Fruit fly (Drosophila melanogaster) whole organism, embryonic: Measurements from ENCODE around the gene CG9297.

Experiments used
- Antp ChIP-seq: fragments of 200-800 bp; sonication (Bioruptor generic); optimal IDR thresholded peaks from 3 replicates; lab custom pipeline; 2016; ENCODE audit warnings: missing biosample characterization, missing genetic modification characterization
- BtbVII ChIP-seq: fragments of 200-800 bp; sonication (Bioruptor generic); optimal IDR thresholded peaks from 3 replicates; lab custom pipeline; 2017; ENCODE audit warnings: missing biosample characterization, mild to moderate bottlenecking, missing genetic modification characterization
- Bteb2 ChIP-seq: fragments of 200-800 bp; sonication (Bioruptor generic); optimal IDR thresholded peaks from 2 replicates; lab custom pipeline; 2016; ENCODE audit warnings: missing biosample characterization, missing genetic modification characterization
- CG10209 ChIP-seq: fragments of 200-800 bp; sonication (Bioruptor generic); optimal IDR thresholded peaks from 3 replicates; lab custom pipeline; 2017; ENCODE audit warnings: missing biosample characterization, mild to moderate bottlenecking, missing genetic modification characterization, missing genetic modification reagents
- CG11504 ChIP-seq: fragments of 200-800 bp; sonication (Bioruptor generic); optimal IDR thresholded peaks from 3 replicates; lab custom pipeline; 2019; ENCODE audit warnings: missing biosample characterization, mild to moderate bottlenecking, missing genetic modification characterization, moderate library complexity
- CG13775 ChIP-seq: fragments of 200-800 bp; sonication (Bioruptor generic); optimal IDR thresholded peaks from 3 replicates; lab custom pipeline; 2017; ENCODE audit warnings: missing biosample characterization, mild to moderate bottlenecking, missing genetic modification characterization
- CG1602 ChIP-seq: fragments of 200-800 bp; sonication (Bioruptor generic); optimal IDR thresholded peaks from 3 replicates; lab custom pipeline; 2016; ENCODE audit warnings: missing biosample characterization, missing genetic modification characterization
- CG16815 ChIP-seq: fragments of 200-800 bp; sonication (Bioruptor generic); optimal IDR thresholded peaks from 3 replicates; lab custom pipeline; 2017; ENCODE audit warnings: missing biosample characterization, mild to moderate bottlenecking, missing genetic modification characterization
- CG17361 ChIP-seq: fragments of 200-800 bp; sonication (Bioruptor generic); IDR thresholded peaks from 3 replicates; pipeline ENCODE4 v1.3.6; 2022; ENCODE audit warnings: missing biosample characterization, missing genetic modification characterization
- CG2199 ChIP-seq: fragments of 200-800 bp; sonication (Bioruptor generic); IDR thresholded peaks from 3 replicates; pipeline ENCODE4 v1.3.6; 2022; ENCODE audit warnings: missing biosample characterization, missing genetic modification characterization
- CG2202 ChIP-seq: fragments of 200-800 bp; sonication (Bioruptor generic); optimal IDR thresholded peaks from 2 replicates; lab custom pipeline; 2018; ENCODE audit warnings: missing biosample characterization, mild to moderate bottlenecking, missing genetic modification characterization
- CG31224 ChIP-seq: fragments of 200-800 bp; sonication (Bioruptor generic); IDR thresholded peaks from 2 replicates; pipeline ENCODE4 v1.3.6; 2022; ENCODE audit warnings: missing biosample characterization, missing genetic modification characterization
- CG34422 ChIP-seq: fragments of 200-800 bp; sonication (Bioruptor generic); IDR thresholded peaks from 3 replicates; pipeline ENCODE4 v1.3.6; 2022; ENCODE audit warnings: missing biosample characterization, missing genetic modification characterization
- CG42726 ChIP-seq: fragments of 200-800 bp; sonication (Bioruptor generic); IDR thresholded peaks from 2 replicates; pipeline ENCODE4 v1.3.6; 2022; ENCODE audit warnings: missing biosample characterization, missing genetic modification characterization; ENCODE audit not compliant: partially characterized antibody
- CG6272 ChIP-seq: fragments of 200-800 bp; sonication (Bioruptor generic); IDR thresholded peaks from 2 replicates; pipeline ENCODE4 v1.3.6; 2022; ENCODE audit warnings: missing biosample characterization, missing genetic modification characterization
- CG6689 ChIP-seq: fragments of 200-800 bp; sonication (Bioruptor generic); IDR thresholded peaks from 2 replicates; pipeline ENCODE4 v1.3.6; 2022; ENCODE audit warnings: missing biosample characterization, missing genetic modification characterization
- CG6813 ChIP-seq: fragments of 200-800 bp; sonication (Bioruptor generic); optimal IDR thresholded peaks from 2 replicates; lab custom pipeline; 2017; ENCODE audit warnings: missing biosample characterization, missing genetic modification characterization, mild to moderate bottlenecking, moderate library complexity, missing genetic modification reagents
- CG7271 ChIP-seq: fragments of 200-800 bp; sonication (Bioruptor generic); optimal IDR thresholded peaks from 2 replicates; lab custom pipeline; 2018; ENCODE audit warnings: missing biosample characterization, mild to moderate bottlenecking, missing genetic modification characterization, moderate library complexity
- CG7357 ChIP-seq: fragments of 200-800 bp; sonication (Bioruptor generic); IDR thresholded peaks from 3 replicates; pipeline ENCODE4 v1.3.6; 2022; ENCODE audit warnings: missing biosample characterization, missing genetic modification characterization
- CG7372 ChIP-seq: fragments of 200-800 bp; sonication (Bioruptor generic); IDR thresholded peaks from 2 replicates; pipeline ENCODE4 v1.3.6; 2022; ENCODE audit warnings: missing biosample characterization, missing genetic modification characterization
- CG7745 ChIP-seq: fragments of 200-800 bp; sonication (Bioruptor generic); optimal IDR thresholded peaks from 2 replicates; lab custom pipeline; 2018; ENCODE audit warnings: missing biosample characterization, mild to moderate bottlenecking, missing genetic modification characterization, moderate library complexity
- CG9797 ChIP-seq: fragments of 200-800 bp; sonication (Bioruptor generic); optimal IDR thresholded peaks from 3 replicates; lab custom pipeline; 2018; ENCODE audit warnings: missing biosample characterization, mild to moderate bottlenecking, missing genetic modification characterization
- CTCF ChIP-seq: fragments of 200-800 bp; sonication (Bioruptor generic); optimal IDR thresholded peaks from 2 replicates; lab custom pipeline; 2017; ENCODE audit warnings: missing biosample characterization, mild to moderate bottlenecking, missing genetic modification characterization, moderate library complexity
- Dbx ChIP-seq: fragments of 200-800 bp; sonication (Bioruptor generic); IDR thresholded peaks from 3 replicates; pipeline ENCODE4 v1.3.6; 2022; ENCODE audit warnings: missing biosample characterization, missing genetic modification characterization
- Lpt ChIP-seq: fragments of >200 bp; optimal IDR thresholded peaks from 2 replicates; lab custom pipeline; 2018; ENCODE audit warnings: missing biosample characterization, missing genetic modification characterization
- Mrtf ChIP-seq: fragments of 200-800 bp; sonication (Bioruptor generic); IDR thresholded peaks from 3 replicates; pipeline ENCODE4 v1.3.6; 2022; ENCODE audit warnings: missing biosample characterization, missing genetic modification characterization
- Sox100B ChIP-seq: fragments of 200-800 bp; sonication (Bioruptor generic); optimal IDR thresholded peaks from 3 replicates; lab custom pipeline; 2018; ENCODE audit warnings: missing biosample characterization, mild to moderate bottlenecking, missing genetic modification characterization
- Sox102F ChIP-seq: fragments of 200-800 bp; sonication (Bioruptor generic); optimal IDR thresholded peaks from 2 replicates; lab custom pipeline; 2018; ENCODE audit warnings: missing biosample characterization, mild to moderate bottlenecking, missing genetic modification characterization, moderate library complexity
- Xbp1 ChIP-seq: fragments of 200-800 bp; sonication (Bioruptor generic); optimal IDR thresholded peaks from 3 replicates; lab custom pipeline; 2016; ENCODE audit warnings: missing biosample characterization, mild to moderate bottlenecking, missing genetic modification characterization
- az2 ChIP-seq: fragments of 200-800 bp; sonication (Bioruptor generic); optimal IDR thresholded peaks from 3 replicates; lab custom pipeline; 2016; ENCODE audit warnings: missing biosample characterization, missing genetic modification characterization
- crol ChIP-seq: fragments of 200-800 bp; sonication (Bioruptor generic); IDR thresholded peaks from 2 replicates; pipeline ENCODE4 v1.3.6; 2022; ENCODE audit warnings: missing biosample characterization, missing genetic modification characterization
- dmrt11E ChIP-seq: fragments of 200-800 bp; sonication (Bioruptor generic); optimal IDR thresholded peaks from 3 replicates; lab custom pipeline; 2018; ENCODE audit warnings: missing biosample characterization, mild to moderate bottlenecking, missing genetic modification characterization, moderate library complexity
- fd102C ChIP-seq: fragments of 200-800 bp; sonication (Bioruptor generic); optimal IDR thresholded peaks from 2 replicates; lab custom pipeline; 2018; ENCODE audit warnings: missing biosample characterization, mild to moderate bottlenecking, missing genetic modification characterization, moderate library complexity
- fd96Cb ChIP-seq: fragments of 200-800 bp; sonication (Bioruptor generic); optimal IDR thresholded peaks from 2 replicates; lab custom pipeline; 2018; ENCODE audit warnings: missing biosample characterization, mild to moderate bottlenecking, missing genetic modification characterization, moderate library complexity
- gem ChIP-seq: fragments of 200-800 bp; sonication (Bioruptor generic); optimal IDR thresholded peaks from 2 replicates; lab custom pipeline; 2019; ENCODE audit warnings: missing biosample characterization, mild to moderate bottlenecking, missing genetic modification characterization, moderate library complexity
- grn ChIP-seq: fragments of 200-800 bp; sonication (Bioruptor generic); optimal IDR thresholded peaks from 3 replicates; lab custom pipeline; 2017; ENCODE audit warnings: missing biosample characterization, missing genetic modification characterization
- jumu ChIP-seq: fragments of 200-800 bp; sonication (Bioruptor generic); optimal IDR thresholded peaks from 3 replicates; lab custom pipeline; 2016; ENCODE audit warnings: missing biosample characterization, missing genetic modification characterization
- kay ChIP-seq: fragments of 200-800 bp; sonication (Bioruptor generic); optimal IDR thresholded peaks from 2 replicates; lab custom pipeline; 2016; ENCODE audit warnings: missing biosample characterization, missing genetic modification characterization
- odd ChIP-seq: fragments of 200-800 bp; sonication (Bioruptor generic); optimal IDR thresholded peaks from 2 replicates; lab custom pipeline; 2017; ENCODE audit warnings: missing biosample characterization, mild to moderate bottlenecking, missing genetic modification characterization
- pfk ChIP-seq: fragments of 200-800 bp; sonication (Bioruptor generic); optimal IDR thresholded peaks from 2 replicates; lab custom pipeline; 2018; ENCODE audit warnings: missing biosample characterization, mild to moderate bottlenecking, missing genetic modification characterization, moderate library complexity
- phol ChIP-seq: fragments of 200-800 bp; sonication (Bioruptor generic); optimal IDR thresholded peaks from 3 replicates; lab custom pipeline; 2018; ENCODE audit warnings: missing biosample characterization, mild to moderate bottlenecking, missing genetic modification characterization, moderate library complexity
- pum ChIP-seq: fragments of 200-800 bp; sonication (Bioruptor generic); optimal IDR thresholded peaks from 2 replicates; lab custom pipeline; 2016; ENCODE audit warnings: missing biosample characterization, missing genetic modification characterization
- ranshi ChIP-seq: fragments of 200-800 bp; sonication (Bioruptor generic); IDR thresholded peaks from 2 replicates; pipeline ENCODE4 v1.3.6; 2022; ENCODE audit warnings: missing biosample characterization, missing genetic modification characterization
- ssp ChIP-seq: fragments of 200-800 bp; sonication (Bioruptor generic); IDR thresholded peaks from 2 replicates; pipeline ENCODE4 v1.3.6; 2022; ENCODE audit warnings: missing biosample characterization, missing genetic modification characterization
- stc ChIP-seq: fragments of 200-800 bp; sonication (Bioruptor generic); IDR thresholded peaks from 2 replicates; pipeline ENCODE4 v1.3.6; 2022; ENCODE audit warnings: missing biosample characterization, missing genetic modification characterization
- tll ChIP-seq, 2 experiments: fragments of 200-800 bp in 1 of 2; fragments of >200 bp in 1 of 2; sonication (Bioruptor generic) in 1 of 2; optimal IDR thresholded peaks; 2 replicates each; lab custom pipeline; 2017 to 2019; ENCODE audit warnings: missing biosample characterization in 2 of 2, missing genetic modification characterization in 2 of 2, mild to moderate bottlenecking in 1 of 2, moderate library complexity in 1 of 2
- toy ChIP-seq: fragments of 200-800 bp; sonication (Bioruptor generic); IDR thresholded peaks from 2 replicates; pipeline ENCODE4 v1.3.6; 2022; ENCODE audit warnings: missing biosample characterization, missing genetic modification characterization
- trh ChIP-seq: fragments of 200-800 bp; sonication (Bioruptor generic); optimal IDR thresholded peaks from 2 replicates; lab custom pipeline; 2016; ENCODE audit warnings: missing biosample characterization, missing genetic modification characterization
- yki ChIP-seq: fragments of >200 bp; optimal IDR thresholded peaks from 3 replicates; lab custom pipeline; 2018
- zfh2 ChIP-seq: fragments of 200-800 bp; sonication (Bioruptor generic); optimal IDR thresholded peaks from 2 replicates; lab custom pipeline; 2016; ENCODE audit warnings: missing biosample characterization, missing genetic modification characterization

CG9297 gene

dm6 chr3R:13799567-13800429, 28.5 kb downstream of the CG9297 start (continued):
- TF ChIP-seq CG9797 (GFP tag; lab: Kevin White, UChicago) (no peak), gem (tag; lab: Kevin White, UChicago) (peak; percentile 77), toy (GFP tag; lab: Robert Waterston, UW) (no peak), jumu (no peak), CG13775 (GFP tag; lab: Kevin White, UChicago) (peak; percentile 60), CG6813 (GFP tag; lab: Kevin White, UChicago) (peak; percentile 55), CG17361 (peak; percentile 51; the same call in 2 of the 3 replicates), Sox102F (GFP tag; lab: Kevin White, UChicago) (peak; percentile 31), odd (GFP tag; lab: Kevin White, UChicago) (peak; percentile 1), Antp (no peak), CG2199 (GFP tag; lab: Robert Waterston, UW) (no peak), dmrt11E (tag; lab: Kevin White, UChicago) (peak; percentile 76), crol (peak; percentile 76), tll (GFP tag; optimal IDR thresholded peaks at IDR 0.05; lab: Kevin White, UChicago) (no peak), ranshi (GFP tag; lab: Robert Waterston, UW) (no peak), CG1602 (GFP tag; lab: Kevin White, UChicago) (peak; percentile 9), BtbVII (GFP tag; lab: Kevin White, UChicago) (peak; percentile 22), yki (lab: Kevin White, UChicago) (no peak), fd96Cb (tag; lab: Kevin White, UChicago) (peak; percentile 34)

dm6 chr3R:13800430-13800848, 29.1 kb downstream of the CG9297 start:
- TF ChIP-seq Xbp1 (GFP tag; lab: Kevin White, UChicago) (peak; percentile 83), Dbx (GFP tag; lab: Robert Waterston, UW) (peak; percentile 97), Lpt (GFP tag; lab: Kevin White, UChicago) (no peak), fd102C (GFP tag; lab: Kevin White, UChicago) (no peak), CG42726 (GFP tag; lab: Robert Waterston, UW) (no peak), phol (tag; lab: Kevin White, UChicago) (peak; percentile 87), az2 (GFP tag; lab: Kevin White, UChicago) (peak; percentile 88), Mrtf (GFP tag; lab: Robert Waterston, UW) (peak; percentile 89), CG10209 (GFP tag; lab: Kevin White, UChicago) (peak; percentile 91), trh (GFP tag; lab: Kevin White, UChicago) (peak; percentile 48), CG2202 (tag; lab: Kevin White, UChicago) (peak; percentile 77), pfk (GFP tag; lab: Kevin White, UChicago) (peak; percentile 50), CG6689 (GFP tag; lab: Robert Waterston, UW) (peak; percentile 92), pum (peak; percentile 50), Bteb2 (GFP tag; lab: Kevin White, UChicago) (peak; percentile 52), CTCF (peak; percentile 38), CG7357 (GFP tag; lab: Robert Waterston, UW) (peak; percentile 80), CG34422 (GFP tag; lab: Robert Waterston, UW) (peak; percentile 95), CG7271 (peak; percentile 61), CG6272 (peak; percentile 89), Antp (peak; percentile 49), CG11504 (tag; lab: Kevin White, UChicago) (peak; percentile 91), grn (GFP tag; lab: Kevin White, UChicago) (peak; percentile 34), CG31224 (GFP tag; lab: Robert Waterston, UW) (no peak), ssp (GFP tag; lab: Robert Waterston, UW) (peak; percentile 87), Sox100B (peak; percentile 92), kay (GFP tag; lab: Kevin White, UChicago) (peak; percentile 71), zfh2 (GFP tag; lab: Kevin White, UChicago) (peak; percentile 39), CG7745 (tag; lab: Kevin White, UChicago) (no peak), CG7372 (GFP tag; lab: Robert Waterston, UW) (peak; percentile 92), CG16815 (GFP tag; lab: Kevin White, UChicago) (peak; percentile 79), stc (GFP tag; lab: Robert Waterston, UW) (peak; percentile 92)
